Fruit fly (Drosophila melanogaster) whole organism, prepupa: Measurements from ENCODE around the gene cpo.

Source experiments
- Blimp-1 ChIP-seq: fragments of 200-800 bp; sonication (Bioruptor generic); optimal IDR thresholded peaks from 3 replicates; lab custom pipeline; 2017; ENCODE audit warnings: missing biosample characterization, missing genetic modification characterization, mild to moderate bottlenecking, moderate library complexity, missing genetic modification reagents
- CG10631 ChIP-seq: fragments of 200-800 bp; sonication (Bioruptor generic); optimal IDR thresholded peaks from 2 replicates; lab custom pipeline; 2016; ENCODE audit warnings: missing biosample characterization, missing genetic modification characterization
- CG11294 ChIP-seq: fragments of 200-800 bp; sonication (Bioruptor generic); IDR thresholded peaks from 2 replicates; pipeline ENCODE4 v1.3.6; 2022; ENCODE audit warnings: missing biosample characterization, missing genetic modification characterization
- CG11762 ChIP-seq: fragments of 200-800 bp; sonication (Bioruptor generic); optimal IDR thresholded peaks from 3 replicates; lab custom pipeline; 2016; ENCODE audit warnings: missing biosample characterization, missing genetic modification characterization; ENCODE audit not compliant: insufficient read depth
- CG11902 ChIP-seq: fragments of 200-800 bp; sonication (Bioruptor generic); optimal IDR thresholded peaks from 3 replicates; lab custom pipeline; 2016; ENCODE audit warnings: missing biosample characterization, missing genetic modification characterization
- CG15336 ChIP-seq: fragments of 200-800 bp; sonication (Bioruptor generic); IDR thresholded peaks from 2 replicates; pipeline ENCODE4 v1.3.6; 2022; ENCODE audit warnings: missing biosample characterization, missing genetic modification characterization
- CG1621 ChIP-seq: fragments of 200-800 bp; sonication (Bioruptor generic); optimal IDR thresholded peaks from 3 replicates; lab custom pipeline; 2018; ENCODE audit warnings: missing biosample characterization, mild to moderate bottlenecking, missing genetic modification characterization
- CG16779 ChIP-seq: fragments of 200-800 bp; sonication (Bioruptor generic); optimal IDR thresholded peaks from 3 replicates; lab custom pipeline; 2017; ENCODE audit warnings: missing biosample characterization, mild to moderate bottlenecking, missing genetic modification characterization
- CG31627 ChIP-seq: fragments of 200-800 bp; sonication (Bioruptor generic); optimal IDR thresholded peaks from 3 replicates; lab custom pipeline; 2016; ENCODE audit warnings: missing biosample characterization, missing genetic modification characterization
- CG32006 ChIP-seq: fragments of 200-800 bp; sonication (Bioruptor generic); optimal IDR thresholded peaks from 3 replicates; lab custom pipeline; 2017; ENCODE audit warnings: missing biosample characterization, mild to moderate bottlenecking, missing genetic modification characterization
- CG34406 ChIP-seq: fragments of 200-800 bp; sonication (Bioruptor generic); optimal IDR thresholded peaks from 3 replicates; lab custom pipeline; 2016; ENCODE audit warnings: missing biosample characterization, missing genetic modification characterization
- CG3919 ChIP-seq: fragments of 200-800 bp; sonication (Bioruptor generic); optimal IDR thresholded peaks from 3 replicates; lab custom pipeline; 2016; ENCODE audit warnings: missing biosample characterization, missing genetic modification characterization
- CG4318 ChIP-seq: fragments of 200-800 bp; sonication (Bioruptor generic); optimal IDR thresholded peaks from 3 replicates; lab custom pipeline; 2017; ENCODE audit warnings: missing biosample characterization, mild to moderate bottlenecking, missing genetic modification characterization
- CG6163 ChIP-seq: fragments of 200-800 bp; sonication (Bioruptor generic); IDR thresholded peaks from 3 replicates; pipeline ENCODE4 v1.3.6; 2022; ENCODE audit warnings: missing biosample characterization, missing genetic modification characterization
- CG6276 ChIP-seq: fragments of 200-800 bp; sonication (Bioruptor generic); optimal IDR thresholded peaks from 2 replicates; lab custom pipeline; 2017; ENCODE audit warnings: missing biosample characterization, mild to moderate bottlenecking, missing genetic modification characterization
- CG6792 ChIP-seq: fragments of 200-800 bp; sonication (Bioruptor generic); optimal IDR thresholded peaks from 3 replicates; lab custom pipeline; 2016; ENCODE audit warnings: missing biosample characterization, missing genetic modification characterization
- CG7368 ChIP-seq: fragments of 200-800 bp; sonication (Bioruptor generic); optimal IDR thresholded peaks from 3 replicates; lab custom pipeline; 2016; ENCODE audit warnings: missing biosample characterization, missing genetic modification characterization
- CG8119 ChIP-seq: fragments of 200-800 bp; sonication (Bioruptor generic); IDR thresholded peaks from 3 replicates; pipeline ENCODE4 v1.3.6; 2022; ENCODE audit warnings: missing biosample characterization, missing genetic modification characterization
- CG8319 ChIP-seq: fragments of 200-800 bp; sonication (Bioruptor generic); optimal IDR thresholded peaks from 3 replicates; lab custom pipeline; 2016; ENCODE audit warnings: missing biosample characterization, missing genetic modification characterization
- CG8632 ChIP-seq: fragments of 200-800 bp; sonication (Bioruptor generic); optimal IDR thresholded peaks from 3 replicates; lab custom pipeline; 2016; ENCODE audit warnings: missing biosample characterization, missing genetic modification characterization
- CG9139 ChIP-seq: fragments of 200-800 bp; sonication (Bioruptor generic); optimal IDR thresholded peaks from 3 replicates; lab custom pipeline; 2017; ENCODE audit warnings: missing biosample characterization, mild to moderate bottlenecking, missing genetic modification characterization
- Eip78C ChIP-seq: fragments of 200-800 bp; sonication (Bioruptor generic); peaks from one replicate; lab custom pipeline; 2016; ENCODE audit warnings: missing biosample characterization, missing genetic modification characterization
- Ets21C ChIP-seq: fragments of 200-800 bp; sonication (Bioruptor generic); optimal IDR thresholded peaks from 3 replicates; lab custom pipeline; 2016; ENCODE audit warnings: missing biosample characterization, missing genetic modification characterization
- Gug ChIP-seq: fragments of 200-800 bp; sonication (Bioruptor generic); IDR thresholded peaks from 2 replicates; pipeline ENCODE4 v1.3.6; 2022; ENCODE audit warnings: missing biosample characterization, missing genetic modification characterization
- Hr39 ChIP-seq: fragments of 200-800 bp; sonication (Bioruptor generic); optimal IDR thresholded peaks from 2 replicates; lab custom pipeline; 2016; ENCODE audit warnings: missing biosample characterization, missing genetic modification characterization
- Hr4 ChIP-seq: fragments of 200-800 bp; sonication (Bioruptor generic); optimal IDR thresholded peaks from 3 replicates; lab custom pipeline; 2016; ENCODE audit warnings: missing biosample characterization, missing genetic modification characterization
- Lpt ChIP-seq: fragments of 200-800 bp; sonication (Bioruptor generic); optimal IDR thresholded peaks from 3 replicates; lab custom pipeline; 2016; ENCODE audit warnings: missing biosample characterization, missing genetic modification characterization
- OdsH ChIP-seq: fragments of 200-800 bp; sonication (Bioruptor generic); optimal IDR thresholded peaks from 3 replicates; lab custom pipeline; 2016; ENCODE audit warnings: missing biosample characterization, missing genetic modification characterization
- Sox102F ChIP-seq: fragments of 200-800 bp; sonication (Bioruptor generic); optimal IDR thresholded peaks from 2 replicates; lab custom pipeline; 2016; ENCODE audit warnings: missing biosample characterization, mild to moderate bottlenecking, missing genetic modification characterization
- Sox14 ChIP-seq: fragments of 200-800 bp; sonication (Bioruptor generic); optimal IDR thresholded peaks from 3 replicates; lab custom pipeline; 2016; ENCODE audit warnings: missing biosample characterization, missing genetic modification characterization
- Sox15 ChIP-seq: fragments of 200-800 bp; sonication (Bioruptor generic); optimal IDR thresholded peaks from 3 replicates; lab custom pipeline; 2016; ENCODE audit warnings: missing biosample characterization, missing genetic modification characterization
- achi ChIP-seq: fragments of 200-800 bp; sonication (Bioruptor generic); optimal IDR thresholded peaks from 3 replicates; lab custom pipeline; 2016; ENCODE audit warnings: missing biosample characterization, missing genetic modification characterization
- cyc ChIP-seq: fragments of 200-800 bp; sonication (Bioruptor generic); optimal IDR thresholded peaks from 3 replicates; lab custom pipeline; 2016; ENCODE audit warnings: missing biosample characterization, missing genetic modification characterization
- dac ChIP-seq: fragments of 200-800 bp; sonication (Bioruptor generic); optimal IDR thresholded peaks from 2 replicates; lab custom pipeline; 2017; ENCODE audit warnings: missing biosample characterization, mild to moderate bottlenecking, missing genetic modification characterization
- dsx ChIP-seq: fragments of 200-800 bp; optimal IDR thresholded peaks from 3 replicates; lab custom pipeline; 2019; ENCODE audit warnings: missing biosample characterization, mild to moderate bottlenecking, missing genetic modification characterization, moderate library complexity; ENCODE audit not compliant: poor library complexity, severe bottlenecking
- eg ChIP-seq: fragments of 200-800 bp; sonication (Bioruptor generic); IDR thresholded peaks from 3 replicates; pipeline ENCODE4 v1.3.6; 2022; ENCODE audit warnings: missing biosample characterization, missing genetic modification characterization
- fd59A ChIP-seq: fragments of 200-800 bp; sonication (Bioruptor generic); optimal IDR thresholded peaks from 2 replicates; lab custom pipeline; 2017; ENCODE audit warnings: missing biosample characterization, mild to moderate bottlenecking, missing genetic modification characterization, missing genetic modification reagents
- fd85E ChIP-seq: fragments of 200-800 bp; sonication (Bioruptor generic); optimal IDR thresholded peaks from 3 replicates; lab custom pipeline; 2016; ENCODE audit warnings: missing biosample characterization, missing genetic modification characterization
- net ChIP-seq: fragments of 200-800 bp; sonication (Bioruptor generic); optimal IDR thresholded peaks from 3 replicates; lab custom pipeline; 2016; ENCODE audit warnings: missing biosample characterization, missing genetic modification characterization
- pdm3 ChIP-seq: fragments of 200-800 bp; sonication (Bioruptor generic); optimal IDR thresholded peaks from 3 replicates; lab custom pipeline; 2016; ENCODE audit warnings: missing biosample characterization, missing genetic modification characterization
- ss ChIP-seq, 2 experiments: fragments of 200-800 bp; sonication (Bioruptor generic); optimal IDR thresholded peaks; 2 replicates in 1 of 2; 3 replicates in 1 of 2; lab custom pipeline; 2017 to 2018; ENCODE audit warnings: mild to moderate bottlenecking in 2 of 2, missing biosample characterization in 2 of 2, missing genetic modification characterization in 2 of 2, moderate library complexity in 1 of 2
- svp ChIP-seq: fragments of 200-800 bp; sonication (Bioruptor generic); peaks from one replicate; lab custom pipeline; 2016; ENCODE audit warnings: missing biosample characterization, missing genetic modification characterization
- topi ChIP-seq: fragments of 200-800 bp; sonication (Bioruptor generic); optimal IDR thresholded peaks from 3 replicates; lab custom pipeline; 2016; ENCODE audit warnings: missing biosample characterization, missing genetic modification characterization
- vri ChIP-seq: fragments of 200-800 bp; sonication (Bioruptor generic); optimal IDR thresholded peaks from 3 replicates; lab custom pipeline; 2016; ENCODE audit warnings: missing biosample characterization, mild to moderate bottlenecking, missing genetic modification characterization

The cpo gene

DNA sequence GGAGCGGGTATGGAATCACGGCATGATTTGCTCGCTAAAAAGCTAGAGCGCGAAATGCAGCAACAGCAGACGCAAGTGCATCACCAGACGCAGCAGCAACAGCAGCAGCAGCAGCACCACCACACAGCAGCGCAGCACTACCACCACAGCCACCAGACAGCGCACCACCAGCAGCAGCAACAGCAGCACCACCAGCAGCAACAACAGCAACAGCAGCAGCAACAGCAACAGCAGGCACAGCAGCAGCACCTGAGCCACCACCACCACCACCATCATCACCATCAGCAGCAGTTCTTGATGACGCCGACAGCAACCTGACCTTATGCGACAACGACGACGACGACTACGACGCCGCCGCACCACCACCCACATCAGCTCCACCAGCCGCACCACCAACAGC is 93.5 kb downstream of the cpo start:
- TF ChIP-seq OdsH (GFP tag; lab: Kevin White, UChicago): no peak
- no peak for TF ChIP-seq dsx (GFP tag; lab: Kevin White, UChicago)
- no peak for TF ChIP-seq CG31627
- no peak for TF ChIP-seq CG8319 (GFP tag; lab: Kevin White, UChicago)
- no peak for TF ChIP-seq CG3919 (GFP tag; lab: Kevin White, UChicago)
- TF ChIP-seq CG11762 (GFP tag; lab: Kevin White, UChicago): no peak
- no peak for TF ChIP-seq Blimp-1
- TF ChIP-seq dac: no peak
- TF ChIP-seq Eip78C (GFP tag; lab: Kevin White, UChicago): no peak
- no peak for TF ChIP-seq CG8632 (GFP tag; lab: Kevin White, UChicago)

dm6 chr3R:18015705-18016397 is 96.2 kb downstream of the cpo start:
- TF ChIP-seq CG6792 (GFP tag; lab: Kevin White, UChicago) (no peak), fd59A (GFP tag; lab: Kevin White, UChicago) (no peak), fd85E (GFP tag; lab: Kevin White, UChicago) (no peak), vri (GFP tag; lab: Kevin White, UChicago) (no peak), Sox102F (GFP tag; lab: Kevin White, UChicago) (no peak), CG11294 (no peak), CG7368 (GFP tag; lab: Kevin White, UChicago) (no peak), CG31627 (no peak), CG34406 (no peak), ss (GFP tag; optimal IDR thresholded peaks at IDR 0.05; lab: Kevin White, UChicago) (no peak), CG6163 (GFP tag; lab: Robert Waterston, UW) (no peak)

DNA sequence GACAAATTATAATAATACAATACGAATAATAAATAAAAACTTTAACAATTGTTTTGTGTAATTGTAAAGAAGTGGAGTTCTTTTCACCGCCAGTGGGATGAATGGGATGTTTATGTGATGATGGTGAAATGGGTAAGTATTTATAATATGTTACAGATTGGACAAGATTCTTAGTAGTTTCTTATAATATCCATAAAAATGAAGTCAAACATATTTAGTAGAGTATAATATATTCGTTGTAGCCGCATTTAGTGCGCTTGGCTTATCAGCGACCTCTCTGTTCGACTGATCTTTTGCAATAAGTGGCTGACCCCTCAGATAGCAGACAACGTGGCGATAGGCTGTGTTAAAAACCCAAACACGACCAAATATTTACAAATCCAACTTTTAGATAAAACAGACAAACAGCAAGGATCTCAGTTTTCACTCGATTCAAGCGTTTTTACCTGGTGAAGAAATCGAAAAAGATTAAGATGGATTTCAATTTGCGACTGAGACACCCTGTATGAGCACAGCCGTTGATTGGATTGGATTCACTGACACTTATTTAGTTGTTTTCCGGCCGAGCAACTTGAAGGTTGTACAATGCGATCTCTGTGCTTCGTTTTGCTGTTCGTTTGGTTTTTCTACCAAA is 99.3 kb downstream of the cpo start, which contains the start of gene DNaseII:
Gene DNaseII (plus strand): TSS at position 548 of the 634 bp plus-strand sequence.
- peak; percentile 70 for TF ChIP-seq pdm3 (GFP tag; lab: Kevin White, UChicago)
- peak; percentile 64 for TF ChIP-seq topi (GFP tag; lab: Kevin White, UChicago)
- TF ChIP-seq dac: peak; percentile 37
- peak; percentile 54 for TF ChIP-seq Lpt
- peak; percentile 75 for TF ChIP-seq Hr4 (GFP tag; lab: Kevin White, UChicago)
- TF ChIP-seq CG10631 (GFP tag; lab: Kevin White, UChicago): peak; percentile 54
- peak; percentile 14 for TF ChIP-seq CG9139 (GFP tag; lab: Kevin White, UChicago)
- peak; percentile 81 for TF ChIP-seq net (GFP tag; lab: Kevin White, UChicago)
- TF ChIP-seq CG7368 (GFP tag; lab: Kevin White, UChicago): peak; percentile 78
- TF ChIP-seq Ets21C (GFP tag; lab: Kevin White, UChicago): peak; percentile 26
- TF ChIP-seq CG32006: peak; percentile 74
- peak; percentile 68 for TF ChIP-seq CG6276
- TF ChIP-seq achi (GFP tag; lab: Kevin White, UChicago): peak; percentile 72
- peak; percentile 18 for TF ChIP-seq Sox15 (GFP tag; lab: Kevin White, UChicago)
- peak; percentile 17 to 55 for TF ChIP-seq ss (GFP tag; optimal IDR thresholded peaks at IDR 0.05; lab: Kevin White, UChicago)
- TF ChIP-seq OdsH (GFP tag; lab: Kevin White, UChicago): peak; percentile 76
- peak; percentile 67 for TF ChIP-seq Sox14
- TF ChIP-seq CG1621 (tag; lab: Kevin White, UChicago): no peak
- peak; percentile 38 for TF ChIP-seq CG8319 (GFP tag; lab: Kevin White, UChicago)
- TF ChIP-seq CG3919 (GFP tag; lab: Kevin White, UChicago): peak; percentile 71
- TF ChIP-seq CG6163 (GFP tag; lab: Robert Waterston, UW): no peak; the same call in 2 of the 3 replicates
- peak; percentile 77 for TF ChIP-seq CG15336 (GFP tag; lab: Robert Waterston, UW)
- TF ChIP-seq CG8632 (GFP tag; lab: Kevin White, UChicago): peak; percentile 57
- peak; percentile 64 for TF ChIP-seq Hr39 (GFP tag; lab: Kevin White, UChicago)
- peak; percentile 53 for TF ChIP-seq CG4318 (GFP tag; lab: Kevin White, UChicago)
- TF ChIP-seq svp (GFP tag; lab: Kevin White, UChicago): peak; percentile 99
- peak; percentile 50 for TF ChIP-seq fd59A (GFP tag; lab: Kevin White, UChicago)
- TF ChIP-seq CG16779 (tag; lab: Kevin White, UChicago): peak; percentile 45
- no peak for TF ChIP-seq CG11902 (GFP tag; lab: Kevin White, UChicago)
- TF ChIP-seq cyc (GFP tag; lab: Kevin White, UChicago): peak; percentile 47
- peak; percentile 40 for TF ChIP-seq CG11762 (GFP tag; lab: Kevin White, UChicago)
- peak; percentile 69; the same call in 1 of the 2 replicates for TF ChIP-seq Gug (GFP tag; lab: Robert Waterston, UW)
- TF ChIP-seq CG34406: peak; percentile 69
- peak; percentile 79 for TF ChIP-seq CG8119
- TF ChIP-seq CG11294: peak; percentile 58
- peak; percentile 40 for TF ChIP-seq fd85E (GFP tag; lab: Kevin White, UChicago)
- no peak; the same call in 1 of the 3 replicates for TF ChIP-seq eg (GFP tag; lab: Robert Waterston, UW)
